Worm (Caenorhabditis elegans) whole organism, late embryonic: ENCODE results near the gene ins-35.

Experiments
- C38D4.7 ChIP-seq: fragments of 200-800 bp; sonication (Bioruptor generic); optimal IDR thresholded peaks from 2 replicates; lab custom pipeline; 2018; ENCODE audit warnings: mild to moderate bottlenecking, missing genetic modification characterization, moderate library complexity, missing compliant biosample characterization
- K02D7.2 ChIP-seq: sonication (generic microtip); optimal IDR thresholded peaks from 2 replicates; lab custom pipeline; 2017; ENCODE audit warnings: mild to moderate bottlenecking, missing genetic modification characterization, missing compliant biosample characterization
- K09A11.1 ChIP-seq: sonication (generic microtip); optimal IDR thresholded peaks from 2 replicates; lab custom pipeline; 2017; ENCODE audit warnings: antibody characterized with exemption, mild to moderate bottlenecking, missing genetic modification characterization, missing compliant biosample characterization; ENCODE audit not compliant: insufficient read depth
- ama-1 ChIP-seq: fragments of 150-350 bp; optimal IDR thresholded peaks from 2 replicates; lab custom pipeline; 2014
- ceh-19 ChIP-seq: fragments of 200-800 bp; sonication (Bioruptor generic); optimal IDR thresholded peaks from 2 replicates; lab custom pipeline; 2018; ENCODE audit warnings: mild to moderate bottlenecking, missing genetic modification characterization, missing compliant biosample characterization
- ceh-2 ChIP-seq: sonication (generic microtip); optimal IDR thresholded peaks from 2 replicates; lab custom pipeline; 2016; ENCODE audit warnings: missing genotype, missing genetic modification characterization, missing compliant biosample characterization
- ceh-22 ChIP-seq: sonication (generic microtip); optimal IDR thresholded peaks from 2 replicates; lab custom pipeline; 2017; ENCODE audit warnings: missing biosample characterization, missing genetic modification characterization
- ceh-31 ChIP-seq: sonication (generic microtip); optimal IDR thresholded peaks from 2 replicates; lab custom pipeline; 2016; ENCODE audit warnings: missing genetic modification characterization, missing compliant biosample characterization
- ceh-45 ChIP-seq: fragments of 200-800 bp; sonication (Bioruptor generic); IDR thresholded peaks from 2 replicates; pipeline ENCODE4 v1.3.6; 2022; ENCODE audit warnings: missing genetic modification reagents, missing genetic modification characterization, missing compliant biosample characterization
- ceh-48 ChIP-seq: sonication (generic microtip); optimal IDR thresholded peaks from 2 replicates; lab custom pipeline; 2016; ENCODE audit warnings: missing genetic modification characterization, inconsistent platforms, missing compliant biosample characterization
- ceh-6 ChIP-seq: fragments of 200-800 bp; sonication (Bioruptor generic); optimal IDR thresholded peaks from 2 replicates; lab custom pipeline; 2018; ENCODE audit warnings: mild to moderate bottlenecking, missing genetic modification characterization, missing compliant biosample characterization
- ceh-9 ChIP-seq: sonication (generic microtip); optimal IDR thresholded peaks from 2 replicates; lab custom pipeline; 2016; ENCODE audit warnings: mild to moderate bottlenecking, missing genetic modification characterization, inconsistent platforms, missing compliant biosample characterization
- dmd-4 ChIP-seq: sonication (generic microtip); optimal IDR thresholded peaks from 2 replicates; lab custom pipeline; 2016; ENCODE audit warnings: borderline replicate concordance, missing genetic modification characterization, missing compliant biosample characterization
- dve-1 ChIP-seq: sonication (generic microtip); optimal IDR thresholded peaks from 2 replicates; lab custom pipeline; 2017; ENCODE audit warnings: antibody characterized with exemption, mild to moderate bottlenecking, missing genetic modification characterization, missing compliant biosample characterization
- elt-2 ChIP-seq: sonication (generic microtip); optimal IDR thresholded peaks from 2 replicates; lab custom pipeline; 2016; ENCODE audit warnings: missing genetic modification reagents, missing genetic modification characterization, missing compliant biosample characterization
- eyg-1 ChIP-seq: sonication (generic microtip); optimal IDR thresholded peaks from 2 replicates; lab custom pipeline; 2016; ENCODE audit warnings: missing genotype, missing genetic modification characterization, missing compliant biosample characterization
- fkh-6 ChIP-seq: sonication (generic microtip); optimal IDR thresholded peaks from 2 replicates; lab custom pipeline; 2016; ENCODE audit warnings: missing genetic modification characterization, missing compliant biosample characterization
- hlh-15 ChIP-seq: sonication (generic microtip); optimal IDR thresholded peaks from 2 replicates; lab custom pipeline; 2016; ENCODE audit warnings: missing genetic modification characterization, missing compliant biosample characterization
- hlh-30 ChIP-seq: sonication (generic microtip); optimal IDR thresholded peaks from 2 replicates; lab custom pipeline; 2017; ENCODE audit warnings: antibody characterized with exemption, missing genetic modification characterization, missing compliant biosample characterization; ENCODE audit not compliant: insufficient read depth
- hlh-6 ChIP-seq: sonication (generic microtip); optimal IDR thresholded peaks from 2 replicates; lab custom pipeline; 2016; ENCODE audit warnings: missing genotype, missing genetic modification characterization, missing compliant biosample characterization
- hlh-8 ChIP-seq: sonication (generic microtip); optimal IDR thresholded peaks from 2 replicates; lab custom pipeline; 2016; ENCODE audit warnings: missing genotype, missing genetic modification characterization, missing compliant biosample characterization
- lin-11 ChIP-seq: fragments of 200-800 bp; sonication (Bioruptor generic); optimal IDR thresholded peaks from 2 replicates; lab custom pipeline; 2018; ENCODE audit warnings: mild to moderate bottlenecking, missing genetic modification characterization, missing compliant biosample characterization
- madf-2 ChIP-seq: sonication (generic microtip); optimal IDR thresholded peaks from 2 replicates; lab custom pipeline; 2017; ENCODE audit warnings: missing genetic modification characterization, missing compliant biosample characterization
- mec-3 ChIP-seq: sonication (generic microtip); optimal IDR thresholded peaks from 2 replicates; lab custom pipeline; 2016; ENCODE audit warnings: borderline replicate concordance, missing genetic modification characterization, missing compliant biosample characterization
- nhr-11 ChIP-seq: fragments of 150-350 bp; optimal IDR thresholded peaks from 2 replicates; lab custom pipeline; 2014; ENCODE audit warnings: missing biosample characterization, missing genetic modification characterization
- nhr-232 ChIP-seq: sonication (generic microtip); optimal IDR thresholded peaks from 2 replicates; lab custom pipeline; 2016; ENCODE audit warnings: missing genetic modification characterization, missing compliant biosample characterization
- npax-4 ChIP-seq: sonication (generic microtip); optimal IDR thresholded peaks from 2 replicates; lab custom pipeline; 2016; ENCODE audit warnings: missing genetic modification characterization, missing compliant biosample characterization
- pag-3 ChIP-seq: sonication (generic microtip); optimal IDR thresholded peaks from 2 replicates; lab custom pipeline; 2016; ENCODE audit warnings: missing compliant biosample characterization, missing genetic modification characterization, borderline replicate concordance
- pat-9 ChIP-seq: fragments of 200-800 bp; sonication (Bioruptor generic); optimal IDR thresholded peaks from 2 replicates; lab custom pipeline; 2018; ENCODE audit warnings: mild to moderate bottlenecking, missing genetic modification characterization, moderate library complexity, missing compliant biosample characterization
- pax-1 ChIP-seq: fragments of 150-350 bp; optimal IDR thresholded peaks from 2 replicates; lab custom pipeline; 2014; ENCODE audit warnings: missing biosample characterization, missing genetic modification characterization
- pha-4 ChIP-seq: fragments of 150-350 bp; optimal IDR thresholded peaks from 2 replicates; lab custom pipeline; 2018; ENCODE audit warnings: missing biosample characterization, missing genetic modification reagents, missing genetic modification characterization
- pqm-1 ChIP-seq: sonication (generic microtip); optimal IDR thresholded peaks from 2 replicates; lab custom pipeline; 2016; ENCODE audit warnings: missing genetic modification characterization, missing compliant biosample characterization
- ref-2 ChIP-seq: sonication (generic microtip); optimal IDR thresholded peaks from 2 replicates; lab custom pipeline; 2016; ENCODE audit warnings: missing genetic modification characterization, missing compliant biosample characterization
- sdc-2 ChIP-seq: sonication (generic microtip); optimal IDR thresholded peaks from 2 replicates; lab custom pipeline; 2016; ENCODE audit warnings: missing genotype, missing genetic modification characterization, missing compliant biosample characterization
- sox-4 ChIP-seq: sonication (generic microtip); optimal IDR thresholded peaks from 2 replicates; lab custom pipeline; 2017; ENCODE audit warnings: mild to moderate bottlenecking, missing genetic modification characterization, inconsistent platforms, missing compliant biosample characterization
- unc-86 ChIP-seq: sonication (generic microtip); optimal IDR thresholded peaks from 2 replicates; lab custom pipeline; 2016; ENCODE audit warnings: missing genetic modification characterization, missing compliant biosample characterization

ins-35 gene

DNA sequence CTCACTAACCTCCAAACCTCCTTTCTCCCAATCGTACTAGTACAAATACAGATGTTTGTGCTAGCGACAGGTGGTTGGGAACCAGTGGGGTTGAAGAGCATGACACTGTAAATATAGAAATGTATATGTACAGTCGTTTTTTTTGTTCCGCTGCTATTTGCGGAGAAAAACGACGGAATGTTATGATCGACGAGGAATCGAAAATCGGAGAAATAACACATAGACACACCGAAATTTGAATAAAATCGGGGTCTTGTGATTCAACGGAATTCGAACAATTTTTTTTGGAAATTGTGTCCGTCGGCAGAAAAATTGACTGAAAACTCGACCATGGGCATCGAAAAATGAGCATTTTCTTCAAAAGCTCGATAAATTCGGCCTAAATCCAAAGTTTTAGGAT lies 36.3 kb downstream of the ins-35 start, which contains the start of gene F53H2.3:
F53H2.3 (minus strand) TSS at position 101 of the 400 bp plus-strand sequence.
- TF ChIP-seq ceh-2 (tag; lab: Kevin White, UChicago): no peak

DNA sequence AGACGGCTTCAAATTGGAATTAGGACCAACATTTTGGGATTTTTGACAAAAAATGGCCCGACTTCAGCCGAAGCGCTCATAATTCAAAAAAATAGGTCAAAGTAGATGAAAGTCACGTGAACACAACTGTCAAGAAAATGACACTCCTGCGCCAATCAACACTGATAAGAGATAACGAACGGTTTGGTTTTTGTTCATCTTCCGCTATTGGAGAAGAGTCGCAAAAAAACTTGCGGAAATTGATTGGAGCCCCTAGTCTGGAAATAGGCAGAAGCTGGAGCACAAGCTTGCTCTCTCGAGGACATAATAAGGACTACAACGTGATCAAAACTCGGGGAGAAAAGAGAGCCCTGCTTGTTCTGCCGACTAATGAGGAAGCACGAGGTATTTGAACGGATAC lies 36.9 kb downstream of the ins-35 start:
- TF ChIP-seq npax-4 (tag; lab: Kevin White, UChicago): no peak
- TF ChIP-seq ceh-19 (GFP tag; lab: Kevin White, UChicago): no peak
- TF ChIP-seq hlh-30 (tag; lab: Kevin White, UChicago): peak; percentile 6
- TF ChIP-seq unc-86 (tag; lab: Kevin White, UChicago): no peak

DNA sequence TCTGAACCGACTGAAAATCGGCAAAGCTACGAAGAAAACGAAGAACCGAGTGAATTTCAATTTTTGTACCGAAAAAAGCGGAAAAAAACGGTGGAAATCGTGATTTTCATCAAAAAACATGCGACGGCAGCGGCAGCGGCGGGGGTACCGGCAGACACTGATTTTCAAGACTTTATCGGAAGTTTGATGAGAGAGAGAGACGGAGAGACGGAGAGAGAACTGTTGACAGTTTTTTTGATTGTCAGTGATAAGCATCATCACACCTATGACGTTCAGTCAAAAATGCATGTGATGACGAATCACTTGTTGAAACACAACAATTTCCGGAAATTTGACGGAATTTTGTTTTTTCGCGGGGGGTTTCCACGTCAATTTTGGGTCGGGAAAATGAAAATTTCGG lies 38.1 kb downstream of the ins-35 start:
- TF ChIP-seq pax-1 (tag; lab: Kevin White, UChicago) (no peak), pha-4 (tag; lab: Kevin White, UChicago) (no peak), lin-11 (tag; lab: Kevin White, UChicago) (no peak), ceh-48 (tag; lab: Kevin White, UChicago) (no peak), eyg-1 (tag; lab: Kevin White, UChicago) (no peak), hlh-8 (tag; lab: Kevin White, UChicago) (no peak), ceh-22 (tag; lab: Kevin White, UChicago) (no peak), ceh-31 (no peak), hlh-6 (tag; lab: Kevin White, UChicago) (no peak), madf-2 (no peak), npax-4 (tag; lab: Kevin White, UChicago) (no peak), pat-9 (tag; lab: Kevin White, UChicago) (no peak), hlh-30 (tag; lab: Kevin White, UChicago) (no peak)

DNA sequence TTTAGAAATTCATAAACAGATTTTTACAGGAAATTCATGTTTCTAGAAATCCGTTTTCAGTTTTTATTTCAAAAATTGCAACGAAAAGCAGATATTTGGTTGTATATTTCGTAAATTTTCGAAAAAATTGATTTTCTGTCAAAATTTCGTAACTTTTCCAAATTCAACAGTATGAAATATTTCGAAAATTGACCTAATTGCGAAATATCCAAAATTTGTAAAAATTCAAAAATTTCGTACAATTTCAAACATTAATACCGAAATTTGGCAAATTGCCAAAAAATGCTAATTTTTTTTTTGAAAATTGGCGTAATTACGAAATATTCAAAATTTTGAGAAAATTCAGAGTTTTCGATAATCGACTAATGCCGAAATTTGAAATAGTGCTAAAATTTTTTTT lies 38.6 kb downstream of the ins-35 start:
- TF ChIP-seq hlh-8 (tag; lab: Kevin White, UChicago) (no peak), ceh-9 (tag; lab: Kevin White, UChicago) (no peak), mec-3 (tag; lab: Kevin White, UChicago) (no peak), sdc-2 (tag; lab: Kevin White, UChicago) (no peak)
- TF ChIP-seq, all 69 proteins: peak for 0

DNA sequence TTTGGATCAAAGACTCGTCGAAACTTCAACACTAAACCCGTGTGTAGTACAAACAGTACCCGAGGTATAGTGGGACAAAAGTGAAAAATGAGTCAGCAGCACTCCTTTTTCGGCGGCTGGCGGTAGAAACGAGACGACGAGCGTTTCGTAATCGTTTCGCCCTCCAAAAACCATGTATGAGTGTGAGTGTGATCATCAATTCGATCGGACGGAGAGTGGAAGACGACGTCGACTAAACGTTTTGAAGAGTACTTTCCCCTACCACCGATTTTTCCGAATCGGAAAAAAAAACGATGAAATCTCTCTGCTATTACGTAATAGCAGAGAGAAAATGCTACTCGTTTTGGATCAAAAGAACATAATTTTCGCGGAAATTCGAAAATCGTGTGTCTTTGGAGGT lies 40.1 kb downstream of the ins-35 start:
- TF ChIP-seq eyg-1 (tag; lab: Kevin White, UChicago): no peak
- no peak for TF ChIP-seq dve-1 (tag; lab: Kevin White, UChicago)
- no peak for TF ChIP-seq elt-2 (tag; lab: Kevin White, UChicago)
- TF ChIP-seq K09A11.1 (tag; lab: Kevin White, UChicago): no peak
- no peak for TF ChIP-seq K02D7.2 (tag; lab: Kevin White, UChicago)
- TF ChIP-seq dmd-4 (tag; lab: Kevin White, UChicago): no peak
- TF ChIP-seq ama-1: no peak

DNA sequence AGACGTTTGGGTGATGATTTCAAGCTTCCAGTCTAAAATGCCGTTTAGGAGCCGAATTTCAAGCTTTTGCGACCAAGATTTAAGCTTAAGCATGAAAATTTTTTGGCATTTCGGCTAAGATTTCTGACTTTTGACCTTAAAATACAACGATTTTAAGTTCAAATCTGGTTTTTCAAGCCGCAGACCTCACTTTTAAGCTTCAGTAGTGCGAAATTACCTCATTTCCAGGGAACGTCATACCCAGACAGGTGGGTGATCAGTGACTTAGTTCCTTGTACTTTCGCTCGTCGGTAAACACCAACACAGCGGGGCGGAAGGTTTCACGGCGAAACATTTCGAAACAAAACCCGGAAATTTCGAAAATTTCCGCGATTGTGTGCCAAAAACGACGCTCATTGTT lies 41.0 kb downstream of the ins-35 start:
- TF ChIP-seq ref-2 (no peak), hlh-15 (tag; lab: Kevin White, UChicago) (no peak), C38D4.7 (GFP tag; lab: Kevin White, UChicago) (no peak), nhr-232 (no peak), nhr-11 (tag; lab: Kevin White, UChicago) (no peak), sox-4 (no peak), ceh-45 (no peak), pqm-1 (tag; lab: Kevin White, UChicago) (no peak), pag-3 (no peak), mec-3 (tag; lab: Kevin White, UChicago) (no peak), fkh-6 (tag; lab: Kevin White, UChicago) (no peak), ceh-6 (GFP tag; lab: Kevin White, UChicago) (no peak)
- TF ChIP-seq, all 69 proteins: peak for 0
